Worm (Caenorhabditis elegans): ENCODE results near the gene D1086.6.

- TF ChIP-seq hmg-4 (GFP tag; optimal IDR thresholded peaks at IDR 0.05) (no peak), ama-1 (optimal IDR thresholded peaks at IDR 0.05) (no peak), tbx-11 (GFP tag; IDR thresholded peaks at IDR 0.05) (no peak), flt-1 (GFP tag; IDR thresholded peaks at IDR 0.05) (no peak), tbx-37 (GFP tag; conservative IDR thresholded peaks at IDR 0.05) (no peak)
These were observed 17.8 kb downstream of the D1086.6 start for ce11 chrV:14097358-14097757.

Data from whole organism, early embryonic.